Worm (Caenorhabditis elegans) whole organism, late embryonic: ENCODE measurements around the gene oig-3.

Experiments used
- ama-1 ChIP-seq: fragments of 150-350 bp; optimal IDR thresholded peaks from 2 replicates; lab custom pipeline; 2014
- ceh-14 ChIP-seq: sonication (generic microtip); optimal IDR thresholded peaks from 2 replicates; lab custom pipeline; 2016; ENCODE audit warnings: missing genotype, missing genetic modification characterization, missing compliant biosample characterization
- ceh-34 ChIP-seq: sonication (generic microtip); optimal IDR thresholded peaks from 2 replicates; lab custom pipeline; 2016; ENCODE audit warnings: mild to moderate bottlenecking, missing genetic modification characterization, missing compliant biosample characterization
- dmd-4 ChIP-seq: sonication (generic microtip); optimal IDR thresholded peaks from 2 replicates; lab custom pipeline; 2016; ENCODE audit warnings: borderline replicate concordance, missing genetic modification characterization, missing compliant biosample characterization
- fkh-10 ChIP-seq: fragments of 150-350 bp; optimal IDR thresholded peaks from 2 replicates; lab custom pipeline; 2014; ENCODE audit warnings: missing biosample characterization, missing genetic modification reagents, missing genetic modification characterization
- lin-11 ChIP-seq: fragments of 200-800 bp; sonication (Bioruptor generic); optimal IDR thresholded peaks from 2 replicates; lab custom pipeline; 2018; ENCODE audit warnings: mild to moderate bottlenecking, missing genetic modification characterization, missing compliant biosample characterization
- npax-4 ChIP-seq: sonication (generic microtip); optimal IDR thresholded peaks from 2 replicates; lab custom pipeline; 2016; ENCODE audit warnings: missing genetic modification characterization, missing compliant biosample characterization
- sox-4 ChIP-seq: sonication (generic microtip); optimal IDR thresholded peaks from 2 replicates; lab custom pipeline; 2017; ENCODE audit warnings: mild to moderate bottlenecking, missing genetic modification characterization, inconsistent platforms, missing compliant biosample characterization

DNA sequence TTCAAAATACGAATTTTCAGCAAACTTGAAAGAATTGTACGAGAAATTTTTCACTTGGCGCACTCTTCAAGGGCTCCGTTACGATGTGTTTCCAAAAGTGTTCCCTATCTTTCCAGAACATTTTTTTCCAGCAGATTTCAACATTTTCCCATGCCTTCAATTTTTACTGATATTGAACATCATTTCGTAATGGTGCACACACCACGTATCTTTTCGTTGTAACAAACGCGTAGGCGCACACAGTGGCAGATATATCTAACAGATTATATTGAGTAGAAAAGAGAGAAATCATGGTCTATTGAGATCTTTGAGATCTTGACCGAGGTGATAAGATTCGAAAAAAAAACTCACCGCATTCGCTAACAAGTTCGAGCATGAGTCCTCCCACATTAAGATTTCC is 33.7 kb upstream of the oig-3 start:
- TF ChIP-seq sox-4: no peak
- no peak for TF ChIP-seq ama-1
- no peak for TF ChIP-seq lin-11 (tag; lab: Kevin White, UChicago)
- TF ChIP-seq ceh-14: no peak
- TF ChIP-seq npax-4 (tag; lab: Kevin White, UChicago): no peak
- TF ChIP-seq ceh-34 (tag; lab: Kevin White, UChicago): no peak
- TF ChIP-seq dmd-4 (tag; lab: Kevin White, UChicago): no peak
- TF ChIP-seq fkh-10 (GFP tag; lab: Kevin White, UChicago): no peak
